Worm (Caenorhabditis elegans) whole organism, mixed stage, embryonic: ENCODE results near the gene clec-5.
A peak's percentile ranks its signal among the peaks of the same experiment; 100 is the strongest.

Source experiments
- bed-3 ChIP-seq: fragments of 200-800 bp; sonication (Bioruptor generic); optimal IDR thresholded peaks from 3 replicates; lab custom pipeline; 2018; ENCODE audit warnings: mild to moderate bottlenecking, missing genetic modification characterization, moderate library complexity, missing compliant biosample characterization
- blmp-1 ChIP-seq: fragments of 150-350 bp; optimal IDR thresholded peaks from 2 replicates; lab custom pipeline; 2014; ENCODE audit warnings: missing biosample characterization, missing genetic modification characterization
- ceh-39 ChIP-seq: fragments of 150-350 bp; optimal IDR thresholded peaks from 2 replicates; lab custom pipeline; 2014; ENCODE audit warnings: missing biosample characterization, missing genetic modification characterization
- ceh-43 ChIP-seq: fragments of 200-800 bp; sonication (Bioruptor generic); optimal IDR thresholded peaks from 2 replicates; lab custom pipeline; 2018; ENCODE audit warnings: mild to moderate bottlenecking, missing genetic modification characterization, moderate library complexity, missing compliant biosample characterization
- ceh-83 ChIP-seq: fragments of 200-800 bp; sonication (Bioruptor generic); optimal IDR thresholded peaks from 2 replicates; lab custom pipeline; 2018; ENCODE audit warnings: mild to moderate bottlenecking, missing genetic modification characterization, missing compliant biosample characterization
- ces-1 ChIP-seq: fragments of 150-350 bp; optimal IDR thresholded peaks from 2 replicates; lab custom pipeline; 2014; ENCODE audit warnings: missing biosample characterization, missing genetic modification reagents, missing genetic modification characterization
- cnd-1 ChIP-seq: fragments of 200-800 bp; sonication (Bioruptor generic); optimal IDR thresholded peaks from 2 replicates; lab custom pipeline; 2018; ENCODE audit warnings: mild to moderate bottlenecking, missing genetic modification characterization, missing compliant biosample characterization
- drap-1 ChIP-seq: fragments of 200-800 bp; sonication (Bioruptor generic); optimal IDR thresholded peaks from 3 replicates; lab custom pipeline; 2018; ENCODE audit warnings: mild to moderate bottlenecking, missing genetic modification characterization, missing compliant biosample characterization
- elt-1 ChIP-seq: sonication (generic microtip); optimal IDR thresholded peaks from 2 replicates; lab custom pipeline; 2017; ENCODE audit warnings: missing genetic modification characterization, mild to moderate bottlenecking, missing compliant biosample characterization, antibody characterized with exemption, moderate library complexity, borderline replicate concordance; ENCODE audit not compliant: insufficient read depth
- elt-3 ChIP-seq: fragments of 150-350 bp; optimal IDR thresholded peaks from 2 replicates; lab custom pipeline; 2014; ENCODE audit warnings: missing biosample characterization, missing genetic modification characterization
- flh-1 ChIP-seq: fragments of 200-800 bp; sonication (Bioruptor generic); optimal IDR thresholded peaks from 2 replicates; lab custom pipeline; 2018; ENCODE audit warnings: mild to moderate bottlenecking, missing genetic modification characterization, moderate library complexity, missing compliant biosample characterization
- hlh-1 ChIP-seq: fragments of 150-350 bp; optimal IDR thresholded peaks from 2 replicates; lab custom pipeline; 2014; ENCODE audit warnings: missing biosample characterization, missing genetic modification reagents, missing genetic modification characterization
- lin-13 ChIP-seq: fragments of 150-350 bp; optimal IDR thresholded peaks from 2 replicates; lab custom pipeline; 2014; ENCODE audit warnings: missing biosample characterization, missing genetic modification characterization
- lin-32 ChIP-seq: fragments of 200-800 bp; sonication (Bioruptor generic); optimal IDR thresholded peaks from 2 replicates; lab custom pipeline; 2018; ENCODE audit warnings: mild to moderate bottlenecking, missing genetic modification characterization, missing compliant biosample characterization
- lsy-2 ChIP-seq: fragments of 150-350 bp; optimal IDR thresholded peaks from 2 replicates; lab custom pipeline; 2014; ENCODE audit warnings: missing biosample characterization, missing genetic modification characterization
- mab-5 ChIP-seq: fragments of 150-350 bp; optimal IDR thresholded peaks from 2 replicates; lab custom pipeline; 2014; ENCODE audit warnings: missing biosample characterization, missing genetic modification characterization
- mep-1 ChIP-seq: fragments of 150-350 bp; optimal IDR thresholded peaks from 2 replicates; lab custom pipeline; 2017; ENCODE audit warnings: missing biosample characterization, missing genetic modification reagents, missing genetic modification characterization, inconsistent platforms
- mls-2 ChIP-seq: sonication (generic microtip); optimal IDR thresholded peaks from 2 replicates; lab custom pipeline; 2016; ENCODE audit warnings: mild to moderate bottlenecking, missing genetic modification characterization, moderate library complexity, missing compliant biosample characterization
- nhr-12 ChIP-seq: fragments of 150-350 bp; optimal IDR thresholded peaks from 2 replicates; lab custom pipeline; 2014; ENCODE audit warnings: missing biosample characterization, missing genetic modification characterization
- nhr-2 ChIP-seq: fragments of 150-350 bp; optimal IDR thresholded peaks from 2 replicates; lab custom pipeline; 2014; ENCODE audit warnings: missing biosample characterization, missing genetic modification characterization
- nhr-237 ChIP-seq: fragments of 150-350 bp; optimal IDR thresholded peaks from 2 replicates; lab custom pipeline; 2014; ENCODE audit warnings: missing biosample characterization, missing genetic modification characterization
- nhr-28 ChIP-seq: fragments of 150-350 bp; optimal IDR thresholded peaks from 2 replicates; lab custom pipeline; 2014; ENCODE audit warnings: missing biosample characterization, missing genetic modification characterization
- pha-4 ChIP-seq: fragments of 150-350 bp; optimal IDR thresholded peaks from 2 replicates; lab custom pipeline; 2018; ENCODE audit warnings: missing biosample characterization, missing genetic modification reagents, missing genetic modification characterization
- sem-2 ChIP-seq: fragments of 200-800 bp; sonication (Bioruptor generic); optimal IDR thresholded peaks from 2 replicates; lab custom pipeline; 2018; ENCODE audit warnings: mild to moderate bottlenecking, missing genetic modification characterization, missing compliant biosample characterization
- snpc-4 ChIP-seq: fragments of 150-350 bp; optimal IDR thresholded peaks from 2 replicates; lab custom pipeline; 2014; ENCODE audit warnings: missing biosample characterization, missing genetic modification characterization
- sptf-1 ChIP-seq: sonication (generic microtip); optimal IDR thresholded peaks from 2 replicates; lab custom pipeline; 2017; ENCODE audit warnings: mild to moderate bottlenecking, missing genetic modification characterization, moderate library complexity, missing compliant biosample characterization
- tbx-8 ChIP-seq: fragments of 200-800 bp; sonication (Bioruptor generic); optimal IDR thresholded peaks from 2 replicates; lab custom pipeline; 2018; ENCODE audit warnings: mild to moderate bottlenecking, missing genetic modification characterization, moderate library complexity, missing compliant biosample characterization
- unc-120 ChIP-seq: sonication (generic microtip); optimal IDR thresholded peaks from 2 replicates; lab custom pipeline; 2017; ENCODE audit warnings: missing genetic modification characterization, missing compliant biosample characterization; ENCODE audit not compliant: poor library complexity, severe bottlenecking
- unc-39 ChIP-seq: fragments of 150-350 bp; optimal IDR thresholded peaks from 2 replicates; lab custom pipeline; 2014; ENCODE audit warnings: missing biosample characterization, missing genetic modification characterization
- unc-62 ChIP-seq: fragments of 150-350 bp; optimal IDR thresholded peaks from 2 replicates; lab custom pipeline; 2014; ENCODE audit warnings: missing biosample characterization, missing genetic modification reagents, missing genetic modification characterization
- ztf-11 ChIP-seq: fragments of 150-350 bp; optimal IDR thresholded peaks from 2 replicates; lab custom pipeline; 2014; ENCODE audit warnings: missing biosample characterization, missing genetic modification characterization

The clec-5 gene

ce11 chrIII:4854918-4855317, 28.5 kb downstream of the clec-5 start, which contains the start of gene C35D10.8:
Gene C35D10.8 (plus strand): TSS chrIII:4855218.
- TF ChIP-seq nhr-12 (no peak), blmp-1 (tag; lab: Kevin White, UChicago) (no peak), ces-1 (GFP tag; lab: Kevin White, UChicago) (no peak), unc-120 (tag; lab: Kevin White, UChicago) (no peak), cnd-1 (tag; lab: Kevin White, UChicago) (no peak), mab-5 (no peak), unc-39 (tag; lab: Kevin White, UChicago) (no peak), nhr-237 (tag; lab: Kevin White, UChicago) (no peak), elt-1 (tag; lab: Kevin White, UChicago) (no peak), ztf-11 (no peak), lin-32 (GFP tag; lab: Kevin White, UChicago) (no peak), bed-3 (GFP tag; lab: Kevin White, UChicago) (no peak), mep-1 (no peak), ceh-39 (tag; lab: Kevin White, UChicago) (no peak), snpc-4 (tag; lab: Kevin White, UChicago) (no peak)

ce11 chrIII:4852025-4852424, 31.4 kb downstream of the clec-5 start, which contains the start of gene ced-4:
Gene ced-4 (plus strand): TSS chrIII:4852325.
- TF ChIP-seq nhr-28 (no peak), mls-2 (tag; lab: Kevin White, UChicago) (no peak), mab-5 (no peak), unc-39 (tag; lab: Kevin White, UChicago) (no peak), blmp-1 (tag; lab: Kevin White, UChicago) (no peak), ceh-43 (GFP tag; lab: Kevin White, UChicago) (no peak), sptf-1 (tag; lab: Kevin White, UChicago) (no peak), elt-1 (tag; lab: Kevin White, UChicago) (no peak), tbx-8 (GFP tag; lab: Kevin White, UChicago) (no peak), ceh-39 (tag; lab: Kevin White, UChicago) (no peak), flh-1 (no peak), ces-1 (GFP tag; lab: Kevin White, UChicago) (no peak), sem-2 (no peak), lsy-2 (tag; lab: Kevin White, UChicago) (no peak), bed-3 (GFP tag; lab: Kevin White, UChicago) (no peak), cnd-1 (tag; lab: Kevin White, UChicago) (no peak)
- TF ChIP-seq, all 35 proteins: peak for 0

- TF ChIP-seq drap-1, result no peak
- TF ChIP-seq lin-13 (tag; lab: Kevin White, UChicago), result no peak
- TF ChIP-seq nhr-237 (tag; lab: Kevin White, UChicago), result peak; percentile 19
- TF ChIP-seq mep-1, result peak; percentile 23
- TF ChIP-seq unc-39 (tag; lab: Kevin White, UChicago), result no peak
- TF ChIP-seq ces-1 (GFP tag; lab: Kevin White, UChicago), result peak; percentile 5
- TF ChIP-seq ztf-11, result no peak
- TF ChIP-seq lsy-2 (tag; lab: Kevin White, UChicago), result peak; percentile 52
- peak; percentile 41 for TF ChIP-seq pha-4
Measured at ce11 chrIII:4850139-4850538, 33.3 kb downstream of the clec-5 start, which contains the start of gene F26A1.1. Gene F26A1.1 (plus strand): TSS chrIII:4850507.

- TF ChIP-seq nhr-12, result no peak
- TF ChIP-seq hlh-1 (tag; lab: Kevin White, UChicago), result no peak
- no peak for TF ChIP-seq sem-2
- TF ChIP-seq drap-1, result no peak
- TF ChIP-seq lin-32 (GFP tag; lab: Kevin White, UChicago), result no peak
- TF ChIP-seq unc-39 (tag; lab: Kevin White, UChicago), result no peak
- TF ChIP-seq snpc-4 (tag; lab: Kevin White, UChicago), result no peak
- no peak for TF ChIP-seq ces-1 (GFP tag; lab: Kevin White, UChicago)
- no peak for TF ChIP-seq lin-13 (tag; lab: Kevin White, UChicago)
- TF ChIP-seq elt-3 (tag; lab: Kevin White, UChicago), result no peak
- no peak for TF ChIP-seq nhr-237 (tag; lab: Kevin White, UChicago)
- TF ChIP-seq elt-1 (tag; lab: Kevin White, UChicago), result no peak
- no peak for TF ChIP-seq lsy-2 (tag; lab: Kevin White, UChicago)
- no peak for TF ChIP-seq tbx-8 (GFP tag; lab: Kevin White, UChicago)
- TF ChIP-seq bed-3 (GFP tag; lab: Kevin White, UChicago), result no peak
- TF ChIP-seq mls-2 (tag; lab: Kevin White, UChicago), result no peak
- no peak for TF ChIP-seq pha-4
Measured at ce11 chrIII:4849739-4850138, 33.7 kb downstream of the clec-5 start, which contains the start of gene nonu-1. Gene nonu-1 (minus strand): TSS chrIII:4849907.

- TF ChIP-seq lin-13 (tag; lab: Kevin White, UChicago), result no peak
- no peak for TF ChIP-seq sem-2
- TF ChIP-seq pha-4, result no peak
- TF ChIP-seq lin-32 (GFP tag; lab: Kevin White, UChicago), result no peak
- TF ChIP-seq nhr-2 (tag; lab: Kevin White, UChicago), result no peak
- TF ChIP-seq cnd-1 (tag; lab: Kevin White, UChicago), result no peak
- TF ChIP-seq mep-1, result no peak
- TF ChIP-seq nhr-237 (tag; lab: Kevin White, UChicago), result no peak
- no peak for TF ChIP-seq mab-5
- TF ChIP-seq bed-3 (GFP tag; lab: Kevin White, UChicago), result no peak
- no peak for TF ChIP-seq lsy-2 (tag; lab: Kevin White, UChicago)
- TF ChIP-seq flh-1, result no peak
- TF ChIP-seq ceh-83 (GFP tag; lab: Kevin White, UChicago), result no peak
- TF ChIP-seq tbx-8 (GFP tag; lab: Kevin White, UChicago), result no peak
- no peak for TF ChIP-seq hlh-1 (tag; lab: Kevin White, UChicago)
- no peak for TF ChIP-seq blmp-1 (tag; lab: Kevin White, UChicago)
- no peak for TF ChIP-seq unc-120 (tag; lab: Kevin White, UChicago)
- TF ChIP-seq unc-62 (GFP tag; lab: Kevin White, UChicago), result no peak
- TF ChIP-seq ceh-39 (tag; lab: Kevin White, UChicago), result no peak
Measured at ce11 chrIII:4844327-4844726, 39.1 kb downstream of the clec-5 start, which contains the start of the genes clec-157 and fkh-5. Gene clec-157 (minus strand): TSS chrIII:4844427. Gene fkh-5 (plus strand): TSS chrIII:4844662.
